Worm (Caenorhabditis elegans) whole organism, L3 larva: ENCODE measurements around the gene mrpl-1.

Source experiments
- ceh-82 ChIP-seq: fragments of 150-350 bp; optimal IDR thresholded peaks from 2 replicates; lab custom pipeline; 2014; ENCODE audit warnings: missing biosample characterization, missing genetic modification characterization
- nhr-11 ChIP-seq: fragments of 150-350 bp; optimal IDR thresholded peaks from 2 replicates; lab custom pipeline; 2014; ENCODE audit warnings: missing biosample characterization, missing genetic modification characterization
- nhr-12 ChIP-seq: fragments of 150-350 bp; optimal IDR thresholded peaks from 2 replicates; lab custom pipeline; 2014; ENCODE audit warnings: missing biosample characterization, missing genetic modification characterization
- nhr-237 ChIP-seq: fragments of 150-350 bp; optimal IDR thresholded peaks from 2 replicates; lab custom pipeline; 2014; ENCODE audit warnings: missing biosample characterization, missing genetic modification characterization
- pqm-1 ChIP-seq: fragments of 150-350 bp; optimal IDR thresholded peaks from 2 replicates; lab custom pipeline; 2017; ENCODE audit warnings: missing biosample characterization, missing genetic modification characterization, inconsistent platforms

DNA sequence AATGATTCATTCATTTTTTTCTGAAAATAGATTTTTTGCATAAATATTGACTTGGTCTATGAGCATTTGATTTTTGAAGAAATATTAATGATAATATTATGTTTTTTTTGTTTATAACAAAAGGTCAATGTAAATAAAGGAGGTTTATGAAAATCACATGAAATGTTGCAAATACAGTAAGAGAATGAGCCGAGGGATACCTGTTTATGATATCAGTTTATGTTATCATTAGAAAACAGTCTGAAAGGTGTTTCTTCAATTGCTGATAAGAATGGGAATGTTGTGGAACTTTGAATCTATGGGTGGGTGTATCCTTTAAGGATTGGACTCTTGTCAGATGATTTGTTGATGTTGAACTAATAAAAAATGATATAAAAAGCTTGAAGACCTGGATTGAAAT is 24.7 kb upstream of the mrpl-1 start:
- TF ChIP-seq nhr-11 (tag; lab: Kevin White, UChicago) (no peak), nhr-12 (tag; lab: Kevin White, UChicago) (no peak), pqm-1 (tag; lab: Kevin White, UChicago) (no peak), nhr-237 (tag; lab: Kevin White, UChicago) (no peak), ceh-82 (tag; lab: Kevin White, UChicago) (no peak)
